Fruit fly (Drosophila melanogaster) whole organism, wandering third instar larva: Measurements from ENCODE around the gene Srrm1.
A peak's percentile ranks its signal among the peaks of the same experiment; 100 is the strongest.

Source experiments
- Abd-B ChIP-seq: fragments of >200 bp; optimal IDR thresholded peaks from 2 replicates; lab custom pipeline; 2017; ENCODE audit warnings: missing biosample characterization, missing genetic modification characterization
- CG32264 ChIP-seq: fragments of 200-800 bp; sonication (Bioruptor generic); optimal IDR thresholded peaks from 2 replicates; lab custom pipeline; 2016; ENCODE audit warnings: missing biosample characterization, missing genetic modification characterization
- CG9705 ChIP-seq: fragments of 200-800 bp; sonication (Bioruptor generic); optimal IDR thresholded peaks from 2 replicates; lab custom pipeline; 2018; ENCODE audit warnings: missing biosample characterization, mild to moderate bottlenecking, missing genetic modification characterization
- CrebA ChIP-seq: fragments of 200-800 bp; sonication (Bioruptor generic); optimal IDR thresholded peaks from 2 replicates; lab custom pipeline; 2016; ENCODE audit warnings: missing biosample characterization, mild to moderate bottlenecking, missing genetic modification characterization, borderline replicate concordance
- Dfd ChIP-seq: fragments of >200 bp; optimal IDR thresholded peaks from 2 replicates; lab custom pipeline; 2017; ENCODE audit warnings: missing biosample characterization, missing genetic modification characterization
- Dif ChIP-seq: fragments of 200-275, 200-300 bp; sonication (Bioruptor generic); optimal IDR thresholded peaks from 2 replicates; lab custom pipeline; 2018; ENCODE audit warnings: missing biosample characterization, missing genetic modification characterization; ENCODE audit not compliant: partially characterized antibody
- GATAd ChIP-seq: sonication (Bioruptor generic); optimal IDR thresholded peaks from 2 replicates; lab custom pipeline; 2016; ENCODE audit warnings: missing biosample characterization, missing genetic modification characterization
- HLH106 ChIP-seq: fragments of 200-800 bp; optimal IDR thresholded peaks from 3 replicates; lab custom pipeline; 2019; ENCODE audit warnings: missing biosample characterization, mild to moderate bottlenecking, missing genetic modification characterization, moderate library complexity
- Hnf4 ChIP-seq: fragments of 200-800 bp; sonication (Bioruptor generic); optimal IDR thresholded peaks from 2 replicates; lab custom pipeline; 2016; ENCODE audit warnings: missing biosample characterization, mild to moderate bottlenecking, missing genetic modification characterization
- Hr78 ChIP-seq: fragments of >200 bp; optimal IDR thresholded peaks from 2 replicates; lab custom pipeline; 2017; ENCODE audit warnings: missing biosample characterization, missing genetic modification characterization
- Hr83 ChIP-seq: fragments of 200-300 bp; sonication (Bioruptor generic); optimal IDR thresholded peaks from 2 replicates; lab custom pipeline; 2016; ENCODE audit warnings: missing biosample characterization, mild to moderate bottlenecking, missing genetic modification characterization, moderate library complexity; ENCODE audit not compliant: poor library complexity, severe bottlenecking
- Jra ChIP-seq: sonication (Bioruptor generic); optimal IDR thresholded peaks from 2 replicates; lab custom pipeline; 2016; ENCODE audit warnings: missing biosample characterization, missing genetic modification characterization
- Mio ChIP-seq: sonication (Bioruptor generic); optimal IDR thresholded peaks from 2 replicates; lab custom pipeline; 2016; ENCODE audit warnings: missing biosample characterization, missing genetic modification characterization
- Myc ChIP-seq: fragments of >200 bp; optimal IDR thresholded peaks from 2 replicates; lab custom pipeline; 2017
- N ChIP-seq: fragments of >200 bp; optimal IDR thresholded peaks from 2 replicates; lab custom pipeline; 2018; ENCODE audit warnings: missing biosample characterization, missing external identifiers, missing genetic modification characterization
- OdsH ChIP-seq: fragments of 200-800 bp; sonication (Bioruptor generic); optimal IDR thresholded peaks from 2 replicates; lab custom pipeline; 2016; ENCODE audit warnings: missing biosample characterization, mild to moderate bottlenecking, missing genetic modification characterization
- Rel ChIP-seq, 2 experiments: fragments of 200-800 bp; sonication (Bioruptor generic) in 1 of 2; optimal IDR thresholded peaks; 2 replicates in 1 of 2; 3 replicates in 1 of 2; lab custom pipeline; 2016 to 2019; ENCODE audit warnings: mild to moderate bottlenecking in 2 of 2, missing biosample characterization in 2 of 2, missing genetic modification characterization in 2 of 2, moderate library complexity in 1 of 2
- Sp1 ChIP-seq: fragments of 200-800 bp; sonication (Bioruptor generic); optimal IDR thresholded peaks from 3 replicates; lab custom pipeline; 2019; ENCODE audit warnings: missing biosample characterization, mild to moderate bottlenecking, missing genetic modification characterization, moderate library complexity
- Vsx2 ChIP-seq: fragments of 200-300, 225-300 bp; sonication (Bioruptor generic); optimal IDR thresholded peaks from 2 replicates; lab custom pipeline; 2018; ENCODE audit warnings: missing biosample characterization, missing genetic modification characterization; ENCODE audit not compliant: partially characterized antibody
- br ChIP-seq: fragments of 200-800 bp; sonication (Bioruptor generic); optimal IDR thresholded peaks from 2 replicates; lab custom pipeline; 2016; ENCODE audit warnings: missing biosample characterization, missing genetic modification characterization
- brk ChIP-seq: fragments of 200-800 bp; sonication (Bioruptor generic); optimal IDR thresholded peaks from 2 replicates; lab custom pipeline; 2016; ENCODE audit warnings: missing biosample characterization, mild to moderate bottlenecking, missing genetic modification characterization
- dl ChIP-seq, 2 experiments: fragments of 175-275, 200-275 bp in 1 of 2; fragments of 200-275 bp in 1 of 2; sonication (Bioruptor generic); optimal IDR thresholded peaks; lab custom pipeline; 2018; ENCODE audit warnings: mild to moderate bottlenecking in 2 of 2, missing biosample characterization in 2 of 2, missing genetic modification characterization in 2 of 2, moderate library complexity in 2 of 2; ENCODE audit not compliant: partially characterized antibody in 2 of 2, insufficient read depth in 1 of 2
- dmrt93B ChIP-seq: fragments of 200-800 bp; sonication (Bioruptor generic); optimal IDR thresholded peaks from 2 replicates; lab custom pipeline; 2018; ENCODE audit warnings: missing biosample characterization, mild to moderate bottlenecking, missing genetic modification characterization
- dsf ChIP-seq: sonication (Bioruptor generic); optimal IDR thresholded peaks from 2 replicates; lab custom pipeline; 2016; ENCODE audit warnings: missing biosample characterization, missing genetic modification characterization, borderline replicate concordance
- ey ChIP-seq: fragments of 200-800 bp; sonication (Bioruptor generic); optimal IDR thresholded peaks from 2 replicates; lab custom pipeline; 2016; ENCODE audit warnings: missing biosample characterization, missing genetic modification characterization
- foxo ChIP-seq, 2 experiments: fragments of 200-800 bp; sonication (Bioruptor generic); optimal IDR thresholded peaks; 2 replicates in 1 of 2; 3 replicates in 1 of 2; lab custom pipeline; 2016 to 2017; ENCODE audit warnings: missing biosample characterization in 2 of 2, missing genetic modification characterization in 2 of 2
- fru ChIP-seq: fragments of 200-800 bp; sonication (Bioruptor generic); optimal IDR thresholded peaks from 3 replicates; lab custom pipeline; 2016; ENCODE audit warnings: missing biosample characterization, mild to moderate bottlenecking, missing genetic modification characterization
- h ChIP-seq: fragments of 200-800 bp; sonication (Bioruptor generic); optimal IDR thresholded peaks from 3 replicates; lab custom pipeline; 2016; ENCODE audit warnings: missing biosample characterization, mild to moderate bottlenecking, missing genetic modification characterization
- jim ChIP-seq: fragments of 175-275, 200-325 bp; sonication (Bioruptor generic); optimal IDR thresholded peaks from 2 replicates; lab custom pipeline; 2016; ENCODE audit warnings: missing biosample characterization, mild to moderate bottlenecking, missing genetic modification characterization
- lola ChIP-seq: fragments of >200 bp; optimal IDR thresholded peaks from 2 replicates; lab custom pipeline; 2017; ENCODE audit warnings: missing biosample characterization, missing genetic modification characterization
- pan ChIP-seq: fragments of >200 bp; optimal IDR thresholded peaks from 2 replicates; lab custom pipeline; 2017
- psq ChIP-seq: fragments of 200-800 bp; sonication (Bioruptor generic); optimal IDR thresholded peaks from 3 replicates; lab custom pipeline; 2017; ENCODE audit warnings: missing biosample characterization, mild to moderate bottlenecking, missing genetic modification characterization, moderate library complexity
- rgr ChIP-seq: fragments of 200-800 bp; sonication (Bioruptor generic); optimal IDR thresholded peaks from 3 replicates; lab custom pipeline; 2016; ENCODE audit warnings: missing biosample characterization, mild to moderate bottlenecking, missing genetic modification characterization
- sage ChIP-seq: fragments of 200-800 bp; sonication (Bioruptor generic); optimal IDR thresholded peaks from 2 replicates; lab custom pipeline; 2016; ENCODE audit warnings: missing biosample characterization, mild to moderate bottlenecking, missing genetic modification characterization
- sv ChIP-seq: fragments of 200-800 bp; sonication (Bioruptor generic); optimal IDR thresholded peaks from 3 replicates; lab custom pipeline; 2016; ENCODE audit warnings: missing biosample characterization, missing genetic modification characterization
- tai ChIP-seq: sonication (Bioruptor generic); optimal IDR thresholded peaks from 2 replicates; lab custom pipeline; 2016; ENCODE audit warnings: missing biosample characterization, missing genetic modification characterization
- usp ChIP-seq: fragments of >200 bp; optimal IDR thresholded peaks from 2 replicates; lab custom pipeline; 2017; ENCODE audit warnings: missing biosample characterization, missing genetic modification characterization
- woc ChIP-seq: sonication (Bioruptor generic); optimal IDR thresholded peaks from 2 replicates; lab custom pipeline; 2016; ENCODE audit warnings: missing biosample characterization, mild to moderate bottlenecking, missing genetic modification characterization

Srrm1 gene

DNA sequence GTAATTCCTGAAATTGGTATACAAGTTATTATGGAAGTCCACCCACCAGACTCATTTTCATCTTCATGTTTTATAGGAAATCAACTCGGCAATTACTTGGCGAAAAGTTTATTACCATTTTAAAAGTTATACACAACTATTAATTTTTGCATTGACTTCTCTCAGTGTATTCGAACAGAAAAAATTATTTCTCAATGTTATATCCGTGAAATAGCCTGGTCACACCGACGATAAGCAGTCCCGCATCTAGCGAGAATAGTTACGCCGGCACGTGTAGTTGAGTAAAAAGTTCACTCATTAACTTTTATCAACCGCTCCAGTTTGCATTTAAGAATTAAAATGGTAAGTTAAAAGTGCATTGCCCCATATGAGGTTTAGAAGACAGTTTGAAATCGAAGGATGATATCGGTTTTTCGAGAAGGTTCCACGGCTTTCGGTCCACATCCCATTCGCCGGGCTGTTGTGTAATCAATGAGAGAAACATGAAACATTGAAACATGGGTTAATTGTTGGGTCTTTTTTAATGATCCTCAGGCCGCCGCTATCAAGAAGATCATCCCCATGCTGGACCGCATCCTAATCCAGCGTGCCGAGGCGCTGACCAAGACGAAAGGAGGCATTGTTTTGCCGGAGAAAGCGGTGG, 20.7 kb upstream of the Srrm1 start, which contains the start of gene CG11267 (continued):
- TF ChIP-seq sage (peak; percentile 60), Hr83 (GFP tag; lab: Kevin White, UChicago) (peak; percentile 86), dl (GFP tag; optimal IDR thresholded peaks at IDR 0.05; lab: Kevin White, UChicago; ENCODE audit: insufficient read depth in 1 of 2, partially characterized antibody in 2 of 2) (no peak), Myc (peak; percentile 5), tai (peak; percentile 65), brk (GFP tag; lab: Kevin White, UChicago) (peak; percentile 21)

DNA sequence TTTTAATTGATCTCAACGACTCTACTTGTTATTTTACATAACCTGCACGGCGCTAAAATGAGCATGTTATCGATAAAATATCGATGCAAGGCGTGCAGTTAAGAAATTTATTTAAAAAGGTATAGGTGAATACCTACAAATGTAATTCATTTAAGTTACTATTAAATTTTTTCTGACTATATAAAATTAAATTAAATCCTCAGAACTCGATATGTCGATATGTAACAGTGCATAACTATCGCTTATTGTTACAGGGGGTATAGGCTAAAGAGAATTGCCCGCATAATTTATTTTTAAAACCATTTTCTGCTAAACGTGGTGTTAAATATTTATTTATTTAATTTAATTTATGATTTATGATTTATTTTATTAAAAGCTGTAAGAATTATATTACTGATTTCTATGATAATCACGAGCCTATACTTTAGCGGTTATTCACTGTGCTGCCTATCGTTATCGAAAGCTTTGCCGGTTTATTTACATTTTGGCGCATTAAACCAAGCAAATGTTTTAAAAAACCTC, 18.8 kb upstream of the Srrm1 start, which contains the start of the genes mRpL20 and Icmt:
Gene mRpL20 (minus strand): TSS at position 65 of the 522 bp plus-strand sequence.
Gene Icmt (plus strand): TSS at position 464 of the 522 bp plus-strand sequence.
- TF ChIP-seq GATAd, result peak; percentile 51
- peak; percentile 3 for TF ChIP-seq Rel (GFP tag; optimal IDR thresholded peaks at IDR 0.05; lab: Kevin White, UChicago)
- TF ChIP-seq Rel (tag; optimal IDR thresholded peaks at IDR 0.05; lab: Kevin White, UChicago), result peak; percentile 85
- peak; percentile 93 for TF ChIP-seq OdsH (GFP tag; lab: Kevin White, UChicago)
- peak; percentile 84 for TF ChIP-seq Jra (GFP tag; lab: Kevin White, UChicago)
- TF ChIP-seq br (GFP tag; lab: Kevin White, UChicago), result peak; percentile 71
- peak; percentile 94 for TF ChIP-seq rgr
- TF ChIP-seq Hr83 (GFP tag; lab: Kevin White, UChicago), result peak; percentile 55
- peak; percentile 72 for TF ChIP-seq woc (GFP tag; lab: Kevin White, UChicago)
- TF ChIP-seq usp (GFP tag; lab: Kevin White, UChicago), result no peak
- no peak for TF ChIP-seq Mio (GFP tag; lab: Kevin White, UChicago)
- TF ChIP-seq foxo (GFP tag; optimal IDR thresholded peaks at IDR 0.05; lab: Kevin White, UChicago), result peak in 1 of 2 experiments; percentile 97
- TF ChIP-seq dmrt93B (GFP tag; lab: Kevin White, UChicago), result peak; percentile 77
- TF ChIP-seq brk (GFP tag; lab: Kevin White, UChicago), result peak; percentile 83
- peak; percentile 89 for TF ChIP-seq fru (GFP tag; lab: Kevin White, UChicago)
- TF ChIP-seq N (GFP tag; lab: Kevin White, UChicago), result no peak
- TF ChIP-seq dsf (GFP tag; lab: Kevin White, UChicago), result peak; percentile 83
- no peak for TF ChIP-seq Dif (GFP tag; lab: Kevin White, UChicago)
- peak; percentile 76 for TF ChIP-seq sage
- peak; percentile 89 for TF ChIP-seq h
- peak; percentile 69 for TF ChIP-seq ey (GFP tag; lab: Kevin White, UChicago)
- peak; percentile 51 for TF ChIP-seq CG32264 (GFP tag; lab: Kevin White, UChicago)
- TF ChIP-seq Vsx2 (GFP tag; lab: Kevin White, UChicago), result no peak
- TF ChIP-seq HLH106 (tag; lab: Kevin White, UChicago), result peak; percentile 97
- no peak for TF ChIP-seq Abd-B
- no peak for TF ChIP-seq jim (GFP tag; lab: Kevin White, UChicago)
- TF ChIP-seq lola (GFP tag; lab: Kevin White, UChicago), result no peak
- TF ChIP-seq Dfd (GFP tag; lab: Kevin White, UChicago), result peak; percentile 79
- TF ChIP-seq pan, result no peak
- TF ChIP-seq Myc, result no peak
- no peak for TF ChIP-seq CrebA
- TF ChIP-seq Hnf4 (GFP tag; lab: Kevin White, UChicago), result peak; percentile 93
- TF ChIP-seq sv (GFP tag; lab: Kevin White, UChicago), result peak; percentile 76
- peak; percentile 97 for TF ChIP-seq Sp1 (GFP tag; lab: Kevin White, UChicago)
- TF ChIP-seq CG9705 (GFP tag; lab: Kevin White, UChicago), result peak; percentile 75
- TF ChIP-seq dl (GFP tag; optimal IDR thresholded peaks at IDR 0.05; lab: Kevin White, UChicago; ENCODE audit: insufficient read depth in 1 of 2, partially characterized antibody in 2 of 2), result no peak
- TF ChIP-seq Hr78 (GFP tag; lab: Kevin White, UChicago), result no peak
- peak; percentile 93 for TF ChIP-seq psq (GFP tag; lab: Kevin White, UChicago)
- TF ChIP-seq tai, result peak; percentile 89
